Worm (Caenorhabditis elegans): Measurements from ENCODE around the gene mps-4.

The mps-4 gene

ce11 chrIII:8307356-8307755 lies 35.8 kb upstream of the mps-4 start, which contains the start of the genes F10E9.7 and F10E9.5 (continued):
- TF ChIP-seq zfh-2 (GFP tag; conservative IDR thresholded peaks at IDR 0.05) = no peak
- no peak for TF ChIP-seq F52B5.7 (tag; optimal IDR thresholded peaks at IDR 0.05)
- peak in 1 of 3 experiments; percentile 83 for TF ChIP-seq lin-35 (GFP tag; optimal IDR thresholded peaks at IDR 0.05)
- peak; percentile 72 for TF ChIP-seq rcor-1 (GFP tag; IDR thresholded peaks at IDR 0.05)
- no peak for TF ChIP-seq mxl-1 (tag; optimal IDR thresholded peaks at IDR 0.05)
- no peak for TF ChIP-seq fkh-3 (tag; optimal IDR thresholded peaks at IDR 0.05)
- TF ChIP-seq ZK185.1 (tag; optimal IDR thresholded peaks at IDR 0.05; ENCODE audit: poor library complexity, severe bottlenecking) = peak; percentile 96
- peak; percentile 83 for TF ChIP-seq madf-10 (tag; optimal IDR thresholded peaks at IDR 0.05)
- 0 out of 2 replicates have a peak, but pooled peaks have one; percentile 48 for TF ChIP-seq hsf-1 (GFP tag; IDR thresholded peaks at IDR 0.05)
- TF ChIP-seq rpc-1 (optimal IDR thresholded peaks at IDR 0.05) = no peak
- no peak for TF ChIP-seq rpc-1 (tag; optimal IDR thresholded peaks at IDR 0.05)
- no peak for TF ChIP-seq pbrm-1 (GFP tag; IDR thresholded peaks at IDR 0.05)
- TF ChIP-seq ets-4 (GFP tag; optimal IDR thresholded peaks at IDR 0.05) = no peak
- TF ChIP-seq lag-1 (GFP tag; IDR thresholded peaks at IDR 0.05) = no peak
- TF ChIP-seq let-607 (tag; optimal IDR thresholded peaks at IDR 0.05) = peak in 1 of 2 experiments; percentile 82
- TF ChIP-seq mes-4 (tag; optimal IDR thresholded peaks at IDR 0.05) = no peak
- peak; percentile 52 for TF ChIP-seq madf-8 (GFP tag; conservative IDR thresholded peaks at IDR 0.05)
- no peak for TF ChIP-seq lsy-27 (tag; optimal IDR thresholded peaks at IDR 0.05; ENCODE audit: borderline replicate concordance, insufficient read depth)
- no peak for TF ChIP-seq F55B11.4 (tag; optimal IDR thresholded peaks at IDR 0.05; ENCODE audit: borderline replicate concordance, insufficient read depth)
- peak; percentile 85 for TF ChIP-seq K12H6.12 (tag; optimal IDR thresholded peaks at IDR 0.05)
- TF ChIP-seq somi-1 (GFP tag; optimal IDR thresholded peaks at IDR 0.05) = peak; percentile 21
- TF ChIP-seq K11D2.4 (GFP tag; IDR thresholded peaks at IDR 0.05) = peak; percentile 80
- no peak for TF ChIP-seq hlh-12 (tag; optimal IDR thresholded peaks at IDR 0.05)
- peak; percentile 89 for TF ChIP-seq ceh-40 (GFP tag; IDR thresholded peaks at IDR 0.05)
- peak; percentile 73; the same call in 1 of the 2 replicates for TF ChIP-seq mcd-1 (GFP tag; IDR thresholded peaks at IDR 0.05)
- peak; percentile 42 for TF ChIP-seq hmg-1.2 (GFP tag; IDR thresholded peaks at IDR 0.05)
- peak; percentile 94 for TF ChIP-seq unc-130 (GFP tag; optimal IDR thresholded peaks at IDR 0.05)
- no peak for TF ChIP-seq nhr-90 (tag; optimal IDR thresholded peaks at IDR 0.05)
- no peak for TF ChIP-seq egl-44 (GFP tag; IDR thresholded peaks at IDR 0.05)
- TF ChIP-seq C06A6.2 (GFP tag; conservative IDR thresholded peaks at IDR 0.05) = no peak
- peak; percentile 36 for TF ChIP-seq zim-3 (tag; optimal IDR thresholded peaks at IDR 0.05)
- TF ChIP-seq B0261.1 (tag; optimal IDR thresholded peaks at IDR 0.05) = peak; percentile 19
- TF ChIP-seq tlf-1 (GFP tag; optimal IDR thresholded peaks at IDR 0.05) = peak; percentile 46
- TF ChIP-seq B0336.3 (GFP tag; IDR thresholded peaks at IDR 0.05) = no peak
- TF ChIP-seq xnd-1 (tag; optimal IDR thresholded peaks at IDR 0.05) = no peak
- peak; percentile 75; the same call in 1 of the 2 replicates for TF ChIP-seq lir-1 (GFP tag; conservative IDR thresholded peaks at IDR 0.05)
- no peak for TF ChIP-seq F49E8.2 (tag; optimal IDR thresholded peaks at IDR 0.05; ENCODE audit: insufficient read depth)
- peak; percentile 61; the same call in 1 of the 2 replicates for TF ChIP-seq Y67H2A.10 (GFP tag; conservative IDR thresholded peaks at IDR 0.05)
- TF ChIP-seq dox-1 (GFP tag; IDR thresholded peaks at IDR 0.05) = peak; percentile 87
- TF ChIP-seq egl-18 (GFP tag; IDR thresholded peaks at IDR 0.05) = no peak
- TF ChIP-seq snpc-4 (GFP tag; optimal IDR thresholded peaks at IDR 0.05) = peak; percentile 12
- TF ChIP-seq snpc-4 (tag; optimal IDR thresholded peaks at IDR 0.05) = peak in 3 of 4 experiments; percentile 41 to 66 (median 51)
- peak; percentile 70 for TF ChIP-seq ceh-91 (GFP tag; IDR thresholded peaks at IDR 0.05)
- no peak; the same call in 1 of the 2 replicates for TF ChIP-seq ekl-4 (GFP tag; IDR thresholded peaks at IDR 0.05)
- TF ChIP-seq Y95B8A.8 (GFP tag; IDR thresholded peaks at IDR 0.05) = no peak
- TF ChIP-seq lin-54 (GFP tag; optimal IDR thresholded peaks at IDR 0.05) = peak; percentile 85
- peak; percentile 84 for TF ChIP-seq aptf-2 (GFP tag; conservative IDR thresholded peaks at IDR 0.05)
- peak; percentile 38 for TF ChIP-seq him-1 (tag; optimal IDR thresholded peaks at IDR 0.05)
- no peak for TF ChIP-seq ceh-58 (GFP tag; IDR thresholded peaks at IDR 0.05)
